Fruit fly (Drosophila melanogaster) whole organism, embryonic: ENCODE data around the gene ghi.

ENCODE experiments used
- CG12299 ChIP-seq: fragments of 200-800 bp; sonication (Bioruptor generic); optimal IDR thresholded peaks from 2 replicates; lab custom pipeline; 2018; ENCODE audit warnings: missing biosample characterization, mild to moderate bottlenecking, missing genetic modification characterization
- CG1233 ChIP-seq: fragments of 200-800 bp; sonication (Bioruptor generic); optimal IDR thresholded peaks from 4 replicates; lab custom pipeline; 2018; ENCODE audit warnings: missing biosample characterization, mild to moderate bottlenecking, missing genetic modification characterization
- CG14014 ChIP-seq: fragments of 200-800 bp; sonication (Bioruptor generic); IDR thresholded peaks from 2 replicates; pipeline ENCODE4 v1.3.6; 2022; ENCODE audit warnings: missing biosample characterization, missing genetic modification characterization
- CG15073 ChIP-seq: fragments of 200-800 bp; sonication (Bioruptor generic); optimal IDR thresholded peaks from 2 replicates; lab custom pipeline; 2016; ENCODE audit warnings: missing biosample characterization, missing genetic modification characterization
- CG17328 ChIP-seq: fragments of 200-800 bp; sonication (Bioruptor generic); IDR thresholded peaks from 2 replicates; pipeline ENCODE4 v1.3.6; 2022; ENCODE audit warnings: missing biosample characterization, missing genetic modification characterization
- CG17829 ChIP-seq: fragments of 200-800 bp; optimal IDR thresholded peaks from 2 replicates; lab custom pipeline; 2019; ENCODE audit warnings: missing biosample characterization, mild to moderate bottlenecking, missing genetic modification characterization, moderate library complexity
- CG18262 ChIP-seq: fragments of 200-800 bp; optimal IDR thresholded peaks from 3 replicates; lab custom pipeline; 2019; ENCODE audit warnings: missing biosample characterization, mild to moderate bottlenecking, missing genetic modification characterization, moderate library complexity
- CG2199 ChIP-seq: fragments of 200-800 bp; sonication (Bioruptor generic); IDR thresholded peaks from 3 replicates; pipeline ENCODE4 v1.3.6; 2022; ENCODE audit warnings: missing biosample characterization, missing genetic modification characterization
- CG3847 ChIP-seq: fragments of 200-800 bp; sonication (Bioruptor generic); IDR thresholded peaks from 2 replicates; pipeline ENCODE4 v1.3.6; 2022; ENCODE audit warnings: missing biosample characterization, missing genetic modification characterization
- CG6689 ChIP-seq: fragments of 200-800 bp; sonication (Bioruptor generic); IDR thresholded peaks from 2 replicates; pipeline ENCODE4 v1.3.6; 2022; ENCODE audit warnings: missing biosample characterization, missing genetic modification characterization
- CG6854 ChIP-seq: fragments of 200-800 bp; sonication (Bioruptor generic); optimal IDR thresholded peaks from 3 replicates; lab custom pipeline; 2017; ENCODE audit warnings: missing biosample characterization, mild to moderate bottlenecking, missing genetic modification characterization
- CG9215 ChIP-seq: fragments of 200-800 bp; sonication (Bioruptor generic); IDR thresholded peaks from 2 replicates; pipeline ENCODE4 v1.3.6; 2022; ENCODE audit warnings: missing biosample characterization, missing genetic modification characterization
- CG9727 ChIP-seq: fragments of 200-800 bp; sonication (Bioruptor generic); optimal IDR thresholded peaks from 3 replicates; lab custom pipeline; 2017; ENCODE audit warnings: missing biosample characterization, mild to moderate bottlenecking, missing genetic modification characterization
- CoRest ChIP-seq: fragments of 200-800 bp; sonication (Bioruptor generic); optimal IDR thresholded peaks from 3 replicates; lab custom pipeline; 2018; ENCODE audit warnings: missing biosample characterization, mild to moderate bottlenecking, missing genetic modification characterization, moderate library complexity
- D19A ChIP-seq: fragments of 200-800 bp; optimal IDR thresholded peaks from 3 replicates; lab custom pipeline; 2019; ENCODE audit warnings: missing biosample characterization, mild to moderate bottlenecking, missing genetic modification characterization, moderate library complexity
- Dp ChIP-seq: fragments of 200-800 bp; sonication (Bioruptor generic); optimal IDR thresholded peaks from 2 replicates; lab custom pipeline; 2018; ENCODE audit warnings: missing biosample characterization, mild to moderate bottlenecking, missing genetic modification characterization, moderate library complexity
- HHEX ChIP-seq: fragments of 200-800 bp; sonication (Bioruptor generic); optimal IDR thresholded peaks from 3 replicates; lab custom pipeline; 2017; ENCODE audit warnings: missing biosample characterization, mild to moderate bottlenecking, missing genetic modification characterization, missing genetic modification reagents
- Hand ChIP-seq: fragments of 200-800 bp; sonication (Bioruptor generic); optimal IDR thresholded peaks from 2 replicates; lab custom pipeline; 2017; ENCODE audit warnings: mild to moderate bottlenecking, missing biosample characterization, missing genetic modification reagents, missing genetic modification characterization
- Hmr ChIP-seq: fragments of 200-800 bp; sonication (Bioruptor generic); optimal IDR thresholded peaks from 3 replicates; lab custom pipeline; 2017; ENCODE audit warnings: mild to moderate bottlenecking, missing biosample characterization, missing genetic modification reagents, missing genetic modification characterization
- PHDP ChIP-seq: fragments of 200-800 bp; sonication (Bioruptor generic); optimal IDR thresholded peaks from 3 replicates; lab custom pipeline; 2018; ENCODE audit warnings: missing biosample characterization, mild to moderate bottlenecking, missing genetic modification characterization, moderate library complexity
- Rfx ChIP-seq: fragments of 200-800 bp; sonication (Bioruptor generic); IDR thresholded peaks from 2 replicates; pipeline ENCODE4 v1.3.6; 2022; ENCODE audit warnings: missing biosample characterization, missing genetic modification characterization
- Sry-δ ChIP-seq: fragments of 200-800 bp; sonication (Bioruptor generic); optimal IDR thresholded peaks from 2 replicates; lab custom pipeline; 2016; ENCODE audit warnings: missing biosample characterization, missing genetic modification characterization
- ac ChIP-seq: fragments of 200-800 bp; sonication (Bioruptor generic); optimal IDR thresholded peaks from 3 replicates; lab custom pipeline; 2017; ENCODE audit warnings: missing biosample characterization, mild to moderate bottlenecking, missing genetic modification characterization
- aop ChIP-seq: fragments of 200-800 bp; sonication (Bioruptor generic); IDR thresholded peaks from 2 replicates; pipeline ENCODE4 v1.3.6; 2022; ENCODE audit warnings: missing biosample characterization, missing genetic modification characterization
- bigmax ChIP-seq: fragments of 200-800 bp; sonication (Bioruptor generic); optimal IDR thresholded peaks from 2 replicates; lab custom pipeline; 2018; ENCODE audit warnings: missing biosample characterization, mild to moderate bottlenecking, missing genetic modification characterization
- caup ChIP-seq: fragments of 200-800 bp; sonication (Bioruptor generic); optimal IDR thresholded peaks from 3 replicates; lab custom pipeline; 2017; ENCODE audit warnings: missing biosample characterization, mild to moderate bottlenecking, missing genetic modification characterization, moderate library complexity; ENCODE audit not compliant: severe bottlenecking
- ci ChIP-seq: fragments of 200-800 bp; sonication (Bioruptor generic); IDR thresholded peaks from 3 replicates; pipeline ENCODE4 v1.3.6; 2022; ENCODE audit warnings: missing biosample characterization, missing genetic modification characterization
- crc ChIP-seq: fragments of 200-800 bp; sonication (Bioruptor generic); optimal IDR thresholded peaks from 2 replicates; lab custom pipeline; 2016; ENCODE audit warnings: missing biosample characterization, missing genetic modification characterization
- da ChIP-seq: fragments of 200-800 bp; sonication (Bioruptor generic); optimal IDR thresholded peaks from 2 replicates; lab custom pipeline; 2016; ENCODE audit warnings: missing biosample characterization, missing genetic modification characterization
- disco-r ChIP-seq: fragments of 200-800 bp; sonication (Bioruptor generic); optimal IDR thresholded peaks from 2 replicates; lab custom pipeline; 2016; ENCODE audit warnings: missing biosample characterization, missing genetic modification characterization
- dm ChIP-seq: fragments of 200-800 bp; sonication (Bioruptor generic); optimal IDR thresholded peaks from 3 replicates; lab custom pipeline; 2016; ENCODE audit warnings: missing biosample characterization, missing genetic modification characterization
- dmrt11E ChIP-seq: fragments of 200-800 bp; sonication (Bioruptor generic); optimal IDR thresholded peaks from 3 replicates; lab custom pipeline; 2018; ENCODE audit warnings: missing biosample characterization, mild to moderate bottlenecking, missing genetic modification characterization, moderate library complexity
- emc ChIP-seq: fragments of 200-800 bp; sonication (Bioruptor generic); optimal IDR thresholded peaks from 2 replicates; lab custom pipeline; 2016; ENCODE audit warnings: missing biosample characterization, missing genetic modification characterization
- her ChIP-seq: fragments of 200-800 bp; sonication (Bioruptor generic); optimal IDR thresholded peaks from 2 replicates; lab custom pipeline; 2016; ENCODE audit warnings: missing biosample characterization, missing genetic modification characterization
- ind ChIP-seq: fragments of 200-800 bp; sonication (Bioruptor generic); optimal IDR thresholded peaks from 3 replicates; lab custom pipeline; 2016; ENCODE audit warnings: missing biosample characterization, missing genetic modification characterization
- lab ChIP-seq: fragments of 200-800 bp; sonication (Bioruptor generic); optimal IDR thresholded peaks from 3 replicates; lab custom pipeline; 2017; ENCODE audit warnings: missing biosample characterization, missing genetic modification characterization, mild to moderate bottlenecking, moderate library complexity, missing genetic modification reagents
- lmd ChIP-seq: fragments of 200-800 bp; sonication (Bioruptor generic); IDR thresholded peaks from 2 replicates; pipeline ENCODE4 v1.3.6; 2022; ENCODE audit warnings: missing biosample characterization, missing genetic modification characterization
- mirr ChIP-seq: fragments of 200-800 bp; sonication (Bioruptor generic); optimal IDR thresholded peaks from 3 replicates; lab custom pipeline; 2018; ENCODE audit warnings: missing biosample characterization, mild to moderate bottlenecking, missing genetic modification characterization
- nerfin-2 ChIP-seq: fragments of 200-800 bp; sonication (Bioruptor generic); IDR thresholded peaks from 2 replicates; pipeline ENCODE4 v1.3.6; 2022; ENCODE audit warnings: missing biosample characterization, missing genetic modification characterization; ENCODE audit not compliant: partially characterized antibody
- pan ChIP-seq, 4 experiments: fragments of >200 bp in 3 of 4; fragments of 200-800 bp in 1 of 4; sonication (Bioruptor generic) in 1 of 4; optimal IDR thresholded peaks in 3 of 4; IDR thresholded peaks in 1 of 4; 2 replicates each; pipeline versions ENCODE4 v1.3.6 to Lab custom; 2017 to 2022; ENCODE audit warnings: missing biosample characterization in 2 of 4, missing genetic modification characterization in 2 of 4, mixed read lengths in 1 of 4
- peb ChIP-seq: fragments of 200-800 bp; sonication (Bioruptor generic); IDR thresholded peaks from 2 replicates; pipeline ENCODE4 v1.3.6; 2022; ENCODE audit warnings: missing biosample characterization, missing genetic modification characterization
- pita ChIP-seq: fragments of 200-800 bp; sonication (Bioruptor generic); optimal IDR thresholded peaks from 2 replicates; lab custom pipeline; 2017; ENCODE audit warnings: missing biosample characterization, mild to moderate bottlenecking, missing genetic modification characterization
- sc ChIP-seq, 3 experiments: fragments of >200 bp in 2 of 3; fragments of 200-800 bp in 1 of 3; sonication (Bioruptor generic) in 1 of 3; optimal IDR thresholded peaks; 2 replicates in 2 of 3; 3 replicates in 1 of 3; lab custom pipeline; 2017; ENCODE audit warnings: mild to moderate bottlenecking in 1 of 3, missing biosample characterization in 1 of 3, missing genetic modification characterization in 1 of 3, missing genetic modification reagents in 1 of 3
- seq ChIP-seq: fragments of 200-800 bp; sonication (Bioruptor generic); IDR thresholded peaks from 2 replicates; pipeline ENCODE4 v1.3.6; 2022; ENCODE audit warnings: missing biosample characterization, missing genetic modification characterization
- sob ChIP-seq: fragments of 200-800 bp; sonication (Bioruptor generic); IDR thresholded peaks from 2 replicates; pipeline ENCODE4 v1.3.6; 2022; ENCODE audit warnings: missing biosample characterization, missing genetic modification characterization
- tna ChIP-seq: fragments of 200-800 bp; sonication (Bioruptor generic); IDR thresholded peaks from 2 replicates; pipeline ENCODE4 v1.3.6; 2022; ENCODE audit warnings: missing biosample characterization, missing genetic modification characterization; ENCODE audit not compliant: partially characterized antibody
- vvl ChIP-seq: fragments of 200-800 bp; sonication (Bioruptor generic); IDR thresholded peaks from 2 replicates; pipeline ENCODE4 v1.3.6; 2022; ENCODE audit warnings: missing biosample characterization, missing genetic modification characterization
- wdn ChIP-seq: fragments of 200-800 bp; sonication (Bioruptor generic); IDR thresholded peaks from 2 replicates; pipeline ENCODE4 v1.3.6; 2022; ENCODE audit warnings: missing biosample characterization, missing genetic modification characterization
- zen ChIP-seq: fragments of 200-800 bp; sonication (Bioruptor generic); optimal IDR thresholded peaks from 3 replicates; lab custom pipeline; 2018; ENCODE audit warnings: missing biosample characterization, mild to moderate bottlenecking, missing genetic modification characterization, moderate library complexity

The ghi gene

dm6 chr3L:9446731-9447238 lies 4.9 kb upstream of the ghi start, which contains the start of gene CG3529 (continued):
- TF ChIP-seq Hand (GFP tag; lab: Kevin White, UChicago) (no peak), CG6689 (GFP tag; lab: Robert Waterston, UW) (no peak; the same call in 1 of the 2 replicates), disco-r (GFP tag; lab: Kevin White, UChicago) (peak; percentile 39), CG2199 (GFP tag; lab: Robert Waterston, UW) (no peak), sob (GFP tag; lab: Robert Waterston, UW) (no peak), seq (GFP tag; lab: Robert Waterston, UW) (no peak; the same call in 1 of the 2 replicates), Dp (GFP tag; lab: Kevin White, UChicago) (peak; percentile 20), zen (no peak), CG3847 (GFP tag; lab: Robert Waterston, UW) (peak; percentile 48; the same call in 1 of the 2 replicates), D19A (peak; percentile 44), pita (GFP tag; lab: Kevin White, UChicago) (no peak), CG18262 (tag; lab: Kevin White, UChicago) (peak; percentile 18), CG9727 (GFP tag; lab: Kevin White, UChicago) (peak; percentile 40), aop (no peak), PHDP (tag; lab: Kevin White, UChicago) (no peak), bigmax (GFP tag; lab: Kevin White, UChicago) (peak; percentile 1), da (GFP tag; lab: Kevin White, UChicago) (peak; percentile 15), CG15073 (GFP tag; lab: Kevin White, UChicago) (no peak), mirr (GFP tag; lab: Kevin White, UChicago) (no peak), emc (GFP tag; lab: Kevin White, UChicago) (no peak), CG14014 (GFP tag; lab: Robert Waterston, UW) (no peak), ci (GFP tag; lab: Robert Waterston, UW) (peak; percentile 54; the same call in 1 of the 3 replicates), caup (GFP tag; lab: Kevin White, UChicago) (peak; percentile 53), her (peak; percentile 78), CG9215 (GFP tag; lab: Robert Waterston, UW) (no peak), CG17328 (no peak), Rfx (GFP tag; lab: Robert Waterston, UW) (peak; percentile 61), lab (GFP tag; lab: Kevin White, UChicago) (peak; percentile 23), CG1233 (GFP tag; lab: Kevin White, UChicago) (no peak), CoRest (peak; percentile 49), CG6854 (peak; percentile 17), dmrt11E (tag; lab: Kevin White, UChicago) (no peak), lmd (GFP tag; lab: Robert Waterston, UW) (no peak; the same call in 1 of the 2 replicates), HHEX (no peak), crc (GFP tag; lab: Kevin White, UChicago) (no peak), ind (no peak), vvl (GFP tag; lab: Robert Waterston, UW) (peak; percentile 57), CG12299 (no peak), pan (optimal IDR thresholded peaks at IDR 0.05; lab: Kevin White, UChicago) (no peak), pan (GFP tag; optimal IDR thresholded peaks at IDR 0.05 in 1 of 2, IDR thresholded peaks at IDR 0.05 in 1 of 2) (no peak), nerfin-2 (GFP tag; lab: Robert Waterston, UW) (0 out of 2 replicates have a peak, but pooled peaks have one; percentile 26), Sry-δ (GFP tag; lab: Kevin White, UChicago) (peak; percentile 23), dm (no peak), ac (GFP tag; lab: Kevin White, UChicago) (no peak), Hmr (GFP tag; lab: Kevin White, UChicago) (peak; percentile 48), tna (GFP tag; lab: Robert Waterston, UW) (no peak), peb (GFP tag; lab: Robert Waterston, UW) (no peak), sc (optimal IDR thresholded peaks at IDR 0.05; lab: Kevin White, UChicago) (no peak), sc (GFP tag; optimal IDR thresholded peaks at IDR 0.05; lab: Kevin White, UChicago) (no peak), CG17829 (tag; lab: Kevin White, UChicago) (peak; percentile 37), wdn (GFP tag; lab: Robert Waterston, UW) (no peak)
